Worm (Caenorhabditis elegans): ENCODE results near the gene mask-1.

mask-1 gene

ce11 chrIV:10394858-10395257 is 20.2 kb downstream of the mask-1 start, which contains the start of gene R10H10.4:
TSS of gene R10H10.4 (minus strand) at chrIV:10394958.
- no peak for TF ChIP-seq fkh-10 (GFP tag; optimal IDR thresholded peaks at IDR 0.05)
- no peak for TF ChIP-seq nhr-23 (tag; optimal IDR thresholded peaks at IDR 0.05)
- no peak for TF ChIP-seq ama-1 (optimal IDR thresholded peaks at IDR 0.05)

DNA sequence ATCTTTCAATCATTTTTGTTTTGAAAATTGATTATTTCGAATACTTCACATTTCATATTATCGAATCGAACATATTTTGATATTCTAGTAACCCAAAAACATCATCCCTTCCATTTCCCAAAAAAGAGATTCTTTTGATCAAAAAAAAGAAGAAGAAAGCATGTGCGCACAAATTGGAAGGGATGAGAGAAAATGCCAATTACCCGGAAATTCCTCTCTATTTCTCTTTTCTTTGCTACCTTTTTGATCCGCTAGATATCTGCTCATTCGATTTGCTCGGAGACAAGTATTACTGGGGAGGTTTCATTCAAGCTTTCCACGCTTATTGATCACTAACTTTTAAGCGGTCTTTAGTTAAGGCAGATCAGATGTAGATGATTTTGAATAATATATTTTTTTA is 22.1 kb downstream of the mask-1 start:
- TF ChIP-seq fkh-10 (GFP tag; optimal IDR thresholded peaks at IDR 0.05) (peak; percentile 67), eor-1 (tag; optimal IDR thresholded peaks at IDR 0.05) (no peak)

ce11 chrIV:10398244-10398643 is 23.5 kb downstream of the mask-1 start:
- TF ChIP-seq fkh-10 (GFP tag; optimal IDR thresholded peaks at IDR 0.05) (peak; percentile 32), eor-1 (tag; optimal IDR thresholded peaks at IDR 0.05) (no peak), nfya-1 (tag; optimal IDR thresholded peaks at IDR 0.05; ENCODE audit: insufficient read depth) (peak; percentile 10)

- TF ChIP-seq ceh-9 (tag; optimal IDR thresholded peaks at IDR 0.05) (no peak), unc-62 (GFP tag; optimal IDR thresholded peaks at IDR 0.05) (peak; percentile 47), egl-27 (tag; optimal IDR thresholded peaks at IDR 0.05) (no peak), nhr-237 (tag; optimal IDR thresholded peaks at IDR 0.05) (no peak), snpc-4 (tag; optimal IDR thresholded peaks at IDR 0.05) (peak; percentile 54), ztf-4 (tag; optimal IDR thresholded peaks at IDR 0.05) (no peak), sea-2 (GFP tag; optimal IDR thresholded peaks at IDR 0.05) (peak; percentile 36), aly-2 (tag; optimal IDR thresholded peaks at IDR 0.05) (no peak), zag-1 (tag; optimal IDR thresholded peaks at IDR 0.05) (peak; percentile 24), nhr-43 (tag; optimal IDR thresholded peaks at IDR 0.05; ENCODE audit: poor library complexity, severe bottlenecking) (no peak), unc-39 (tag; optimal IDR thresholded peaks at IDR 0.05) (no peak), nhr-77 (tag; optimal IDR thresholded peaks at IDR 0.05) (no peak), nhr-12 (tag; optimal IDR thresholded peaks at IDR 0.05) (no peak), tbx-2 (tag; optimal IDR thresholded peaks at IDR 0.05) (peak; percentile 69), jun-1 (tag; optimal IDR thresholded peaks at IDR 0.05) (no peak), lin-15B (tag; optimal IDR thresholded peaks at IDR 0.05) (peak; percentile 27), lin-39 (tag; optimal IDR thresholded peaks at IDR 0.05) (peak; percentile 68), hmg-11 (tag; optimal IDR thresholded peaks at IDR 0.05) (peak; percentile 79), nfya-1 (tag; optimal IDR thresholded peaks at IDR 0.05; ENCODE audit: insufficient read depth) (peak; percentile 87), nhr-25 (tag; optimal IDR thresholded peaks at IDR 0.05) (no peak), elt-3 (tag; optimal IDR thresholded peaks at IDR 0.05) (no peak), mdl-1 (tag; optimal IDR thresholded peaks at IDR 0.05) (no peak), daf-12 (tag; optimal IDR thresholded peaks at IDR 0.05) (no peak), fos-1 (tag; optimal IDR thresholded peaks at IDR 0.05) (no peak), fkh-10 (GFP tag; optimal IDR thresholded peaks at IDR 0.05) (peak; percentile 71)
Measured at ce11 chrIV:10403193-10404058, 28.7 kb downstream of the mask-1 start, which contains the start of gene gpa-7. TSS of gene gpa-7 (plus strand) at chrIV:10404008.

ce11 chrIV:10409377-10409776 is 34.7 kb downstream of the mask-1 start, which contains the start of gene rfk-1:
TSS of gene rfk-1 (minus strand) at chrIV:10409477.
- no peak for TF ChIP-seq mml-1 (tag; optimal IDR thresholded peaks at IDR 0.05)
- TF ChIP-seq nhr-77 (tag; optimal IDR thresholded peaks at IDR 0.05) = no peak
- TF ChIP-seq aly-2 (tag; optimal IDR thresholded peaks at IDR 0.05) = no peak
- no peak for TF ChIP-seq ceh-28 (tag; optimal IDR thresholded peaks at IDR 0.05)
- no peak for TF ChIP-seq lin-15B (tag; optimal IDR thresholded peaks at IDR 0.05)
- no peak for TF ChIP-seq sea-2 (GFP tag; optimal IDR thresholded peaks at IDR 0.05)
- TF ChIP-seq elt-3 (tag; optimal IDR thresholded peaks at IDR 0.05) = no peak
- no peak for TF ChIP-seq nhr-23 (tag; optimal IDR thresholded peaks at IDR 0.05)
- TF ChIP-seq nhr-11 (tag; optimal IDR thresholded peaks at IDR 0.05) = no peak
- no peak for TF ChIP-seq skn-1 (tag; optimal IDR thresholded peaks at IDR 0.05)
- TF ChIP-seq tbx-2 (tag; optimal IDR thresholded peaks at IDR 0.05) = no peak
- TF ChIP-seq unc-62 (GFP tag; optimal IDR thresholded peaks at IDR 0.05) = no peak
- no peak for TF ChIP-seq fkh-2 (tag; optimal IDR thresholded peaks at IDR 0.05)
- TF ChIP-seq nhr-67 (tag; optimal IDR thresholded peaks at IDR 0.05) = no peak
- no peak for TF ChIP-seq ZK546.5 (tag; optimal IDR thresholded peaks at IDR 0.05)
- no peak for TF ChIP-seq ceh-16 (tag; optimal IDR thresholded peaks at IDR 0.05)
